Fruit fly (Drosophila melanogaster): Measurements from ENCODE around the gene CG34299.

DNA sequence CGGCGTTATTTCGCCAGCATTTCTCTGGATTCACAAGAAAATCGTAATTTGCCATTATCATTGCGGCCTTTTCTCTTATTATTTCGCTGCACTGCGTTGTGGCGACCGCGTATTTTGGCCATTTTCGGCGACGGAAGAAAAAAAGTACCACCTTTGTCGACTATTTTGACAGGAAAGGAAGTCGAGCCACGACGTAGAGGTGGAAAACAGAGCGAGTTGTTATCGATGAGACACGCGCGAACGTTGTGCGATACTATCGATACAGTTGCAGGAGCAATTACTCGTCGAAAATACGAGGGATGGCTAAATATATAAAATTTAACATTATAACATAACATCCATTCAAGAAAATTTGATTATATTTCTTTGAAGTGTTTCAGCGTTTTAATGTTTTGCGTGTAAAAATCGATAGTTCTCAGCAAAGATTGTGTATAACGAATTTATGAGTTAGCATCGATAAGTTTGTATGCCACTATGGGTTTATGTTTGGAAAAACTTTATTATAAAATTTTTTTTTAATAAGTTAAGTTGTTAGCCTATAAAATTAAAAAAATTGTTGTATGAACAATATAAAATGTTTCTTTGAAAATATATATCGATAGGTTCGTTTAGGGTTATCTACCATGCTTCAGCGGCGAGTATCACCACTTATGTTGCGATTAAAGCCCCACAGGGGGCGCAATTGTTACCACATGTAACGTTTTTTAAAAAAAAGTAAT lies 40.5 kb upstream of the CG34299 start, which contains the start of gene RpS7:
- TF ChIP-seq psq (optimal IDR thresholded peaks at IDR 0.05) (no peak), Myc (optimal IDR thresholded peaks at IDR 0.05) (no peak), Sin3A (optimal IDR thresholded peaks at IDR 0.05) (no peak), h (optimal IDR thresholded peaks at IDR 0.05) (no peak)

Data from Kc167 (cell line).